Fruit fly (Drosophila melanogaster) whole organism, embryonic: Measurements from ENCODE around the gene CG5846.

Source experiments
- Antp ChIP-seq: fragments of 200-800 bp; sonication (Bioruptor generic); optimal IDR thresholded peaks from 3 replicates; lab custom pipeline; 2016; ENCODE audit warnings: missing biosample characterization, missing genetic modification characterization
- Asciz ChIP-seq: fragments of 200-800 bp; sonication (Bioruptor generic); optimal IDR thresholded peaks from 2 replicates; lab custom pipeline; 2017; ENCODE audit warnings: missing biosample characterization, mild to moderate bottlenecking, missing genetic modification characterization, missing genetic modification reagents
- CG10321 ChIP-seq: fragments of 200-800 bp; sonication (Bioruptor generic); IDR thresholded peaks from 2 replicates; pipeline ENCODE4 v1.3.6; 2022; ENCODE audit warnings: missing biosample characterization, missing genetic modification characterization
- CG10543 ChIP-seq: fragments of 200-800 bp; sonication (Bioruptor generic); optimal IDR thresholded peaks from 3 replicates; lab custom pipeline; 2017; ENCODE audit warnings: missing biosample characterization, mild to moderate bottlenecking, missing genetic modification characterization, moderate library complexity
- CG12299 ChIP-seq: fragments of 200-800 bp; sonication (Bioruptor generic); optimal IDR thresholded peaks from 2 replicates; lab custom pipeline; 2018; ENCODE audit warnings: missing biosample characterization, mild to moderate bottlenecking, missing genetic modification characterization
- CG14014 ChIP-seq: fragments of 200-800 bp; sonication (Bioruptor generic); IDR thresholded peaks from 2 replicates; pipeline ENCODE4 v1.3.6; 2022; ENCODE audit warnings: missing biosample characterization, missing genetic modification characterization
- CG15011 ChIP-seq: fragments of 200-800 bp; sonication (Bioruptor generic); optimal IDR thresholded peaks from 3 replicates; lab custom pipeline; 2018; ENCODE audit warnings: missing biosample characterization, mild to moderate bottlenecking, missing genetic modification characterization
- CG17359 ChIP-seq: fragments of 200-800 bp; sonication (Bioruptor generic); optimal IDR thresholded peaks from 3 replicates; lab custom pipeline; 2018; ENCODE audit warnings: missing biosample characterization, mild to moderate bottlenecking, missing genetic modification characterization, moderate library complexity
- CG18764 ChIP-seq: fragments of 200-800 bp; sonication (Bioruptor generic); optimal IDR thresholded peaks from 3 replicates; lab custom pipeline; 2016; ENCODE audit warnings: missing biosample characterization, missing genetic modification characterization
- CG30403 ChIP-seq: fragments of 200-800 bp; sonication (Bioruptor generic); optimal IDR thresholded peaks from 3 replicates; lab custom pipeline; 2016; ENCODE audit warnings: missing biosample characterization, missing genetic modification characterization
- CG34422 ChIP-seq: fragments of 200-800 bp; sonication (Bioruptor generic); IDR thresholded peaks from 3 replicates; pipeline ENCODE4 v1.3.6; 2022; ENCODE audit warnings: missing biosample characterization, missing genetic modification characterization
- CG3847 ChIP-seq: fragments of 200-800 bp; sonication (Bioruptor generic); IDR thresholded peaks from 2 replicates; pipeline ENCODE4 v1.3.6; 2022; ENCODE audit warnings: missing biosample characterization, missing genetic modification characterization
- CG4328 ChIP-seq: fragments of 200-800 bp; sonication (Bioruptor generic); optimal IDR thresholded peaks from 3 replicates; lab custom pipeline; 2017; ENCODE audit warnings: missing biosample characterization, missing genetic modification reagents, missing genetic modification characterization
- CG4360 ChIP-seq: fragments of 200-800 bp; sonication (Bioruptor generic); IDR thresholded peaks from 2 replicates; pipeline ENCODE4 v1.3.6; 2022; ENCODE audit warnings: missing biosample characterization, missing genetic modification characterization
- CG4617 ChIP-seq: fragments of 200-800 bp; sonication (Bioruptor generic); optimal IDR thresholded peaks from 3 replicates; lab custom pipeline; 2016; ENCODE audit warnings: missing biosample characterization, missing genetic modification characterization, borderline replicate concordance
- CG6254 ChIP-seq: fragments of 200-800 bp; sonication (Bioruptor generic); optimal IDR thresholded peaks from 3 replicates; lab custom pipeline; 2017; ENCODE audit warnings: mild to moderate bottlenecking, missing biosample characterization, missing genetic modification reagents, missing genetic modification characterization
- CG7357 ChIP-seq: fragments of 200-800 bp; sonication (Bioruptor generic); IDR thresholded peaks from 3 replicates; pipeline ENCODE4 v1.3.6; 2022; ENCODE audit warnings: missing biosample characterization, missing genetic modification characterization
- CG7745 ChIP-seq: fragments of 200-800 bp; sonication (Bioruptor generic); optimal IDR thresholded peaks from 2 replicates; lab custom pipeline; 2018; ENCODE audit warnings: missing biosample characterization, mild to moderate bottlenecking, missing genetic modification characterization, moderate library complexity
- CG8388 ChIP-seq: fragments of 200-800 bp; sonication (Bioruptor generic); optimal IDR thresholded peaks from 2 replicates; lab custom pipeline; 2019; ENCODE audit warnings: missing biosample characterization, mild to moderate bottlenecking, missing genetic modification characterization, moderate library complexity
- Camta ChIP-seq: fragments of 200-800 bp; sonication (Bioruptor generic); optimal IDR thresholded peaks from 2 replicates; lab custom pipeline; 2016; ENCODE audit warnings: missing biosample characterization, missing genetic modification characterization
- CkIIα-i1 ChIP-seq: fragments of 200-800 bp; sonication (Bioruptor generic); IDR thresholded peaks from 2 replicates; pipeline ENCODE4 v1.3.6; 2022; ENCODE audit warnings: missing biosample characterization, missing genetic modification characterization
- D ChIP-seq, 2 experiments: fragments of 200-800 bp in 1 of 2; fragments of >200 bp in 1 of 2; sonication (Bioruptor generic) in 1 of 2; optimal IDR thresholded peaks; 2 replicates in 1 of 2; 3 replicates in 1 of 2; lab custom pipeline; 2017; ENCODE audit warnings: mild to moderate bottlenecking in 1 of 2, missing biosample characterization in 1 of 2, missing genetic modification characterization in 1 of 2, missing genetic modification reagents in 1 of 2
- D19A ChIP-seq: fragments of 200-800 bp; optimal IDR thresholded peaks from 3 replicates; lab custom pipeline; 2019; ENCODE audit warnings: missing biosample characterization, mild to moderate bottlenecking, missing genetic modification characterization, moderate library complexity
- Dbx ChIP-seq: fragments of 200-800 bp; sonication (Bioruptor generic); IDR thresholded peaks from 3 replicates; pipeline ENCODE4 v1.3.6; 2022; ENCODE audit warnings: missing biosample characterization, missing genetic modification characterization
- Deaf1 ChIP-seq: fragments of 200-800 bp; optimal IDR thresholded peaks from 3 replicates; lab custom pipeline; 2019; ENCODE audit warnings: missing biosample characterization, mild to moderate bottlenecking, missing genetic modification characterization, moderate library complexity
- Dll ChIP-seq: fragments of 200-800 bp; sonication (Bioruptor generic); IDR thresholded peaks from 4 replicates; pipeline ENCODE4 v1.3.6; 2022; ENCODE audit warnings: missing biosample characterization, missing genetic modification characterization; ENCODE audit not compliant: partially characterized antibody
- Doc3 ChIP-seq: fragments of 200-800 bp; sonication (Bioruptor generic); IDR thresholded peaks from 3 replicates; pipeline ENCODE4 v1.3.6; 2022; ENCODE audit warnings: missing biosample characterization, missing genetic modification characterization; ENCODE audit not compliant: partially characterized antibody
- Eip74EF ChIP-seq, 2 experiments: fragments of 200-800 bp in 1 of 2; fragments of >200 bp in 1 of 2; sonication (Bioruptor generic) in 1 of 2; optimal IDR thresholded peaks; 2 replicates each; lab custom pipeline; 2017 to 2019; ENCODE audit warnings: missing biosample characterization in 2 of 2, missing genetic modification characterization in 2 of 2, mild to moderate bottlenecking in 1 of 2, moderate library complexity in 1 of 2
- GATAe ChIP-seq: fragments of 200-800 bp; sonication (Bioruptor generic); conservative IDR thresholded peaks from 2 replicates; pipeline ENCODE4 v1.3.6; 2022; ENCODE audit warnings: missing biosample characterization, missing genetic modification characterization
- H2.0 ChIP-seq: fragments of 200-800 bp; sonication (Bioruptor generic); IDR thresholded peaks from 2 replicates; pipeline ENCODE4 v1.3.6; 2022; ENCODE audit warnings: missing biosample characterization, missing genetic modification characterization
- Hmr ChIP-seq: fragments of 200-800 bp; sonication (Bioruptor generic); optimal IDR thresholded peaks from 3 replicates; lab custom pipeline; 2017; ENCODE audit warnings: mild to moderate bottlenecking, missing biosample characterization, missing genetic modification reagents, missing genetic modification characterization
- Mes4 ChIP-seq: fragments of 200-800 bp; sonication (Bioruptor generic); optimal IDR thresholded peaks from 2 replicates; lab custom pipeline; 2016; ENCODE audit warnings: missing biosample characterization, missing genetic modification characterization
- Myb ChIP-seq: fragments of 200-800 bp; sonication (Bioruptor generic); optimal IDR thresholded peaks from 2 replicates; lab custom pipeline; 2016; ENCODE audit warnings: missing biosample characterization, missing genetic modification characterization
- Nf-YC ChIP-seq: fragments of 200-800 bp; optimal IDR thresholded peaks from 3 replicates; lab custom pipeline; 2019; ENCODE audit warnings: missing biosample characterization, mild to moderate bottlenecking, missing genetic modification characterization, moderate library complexity
- Ravus ChIP-seq: fragments of 200-800 bp; sonication (Bioruptor generic); IDR thresholded peaks from 2 replicates; pipeline ENCODE4 v1.3.6; 2022; ENCODE audit warnings: missing biosample characterization, missing genetic modification characterization
- Xrp1 ChIP-seq: fragments of 200-800 bp; sonication (Bioruptor generic); IDR thresholded peaks from 2 replicates; pipeline ENCODE4 v1.3.6; 2022; ENCODE audit warnings: missing biosample characterization, missing genetic modification characterization
- cas ChIP-seq: fragments of 200-800 bp; sonication (Bioruptor generic); IDR thresholded peaks from 2 replicates; pipeline ENCODE4 v1.3.6; 2022; ENCODE audit warnings: missing biosample characterization, missing genetic modification characterization
- danr ChIP-seq: fragments of 200-800 bp; sonication (Bioruptor generic); IDR thresholded peaks from 2 replicates; pipeline ENCODE4 v1.3.6; 2022; ENCODE audit warnings: missing biosample characterization, missing genetic modification characterization
- dati ChIP-seq: fragments of 200-800 bp; sonication (Bioruptor generic); IDR thresholded peaks from 2 replicates; pipeline ENCODE4 v1.3.6; 2022; ENCODE audit warnings: missing biosample characterization, missing genetic modification characterization
- disco-r ChIP-seq: fragments of 200-800 bp; sonication (Bioruptor generic); optimal IDR thresholded peaks from 2 replicates; lab custom pipeline; 2016; ENCODE audit warnings: missing biosample characterization, missing genetic modification characterization
- esg ChIP-seq: fragments of 200-800 bp; sonication (Bioruptor generic); conservative IDR thresholded peaks from 2 replicates; pipeline ENCODE4 v1.3.6; 2022; ENCODE audit warnings: missing biosample characterization, missing genetic modification characterization
- hb ChIP-seq: fragments of 200-800 bp; sonication (Bioruptor generic); IDR thresholded peaks from 3 replicates; pipeline ENCODE4 v1.3.6; 2022; ENCODE audit warnings: missing biosample characterization, missing genetic modification characterization; ENCODE audit not compliant: partially characterized antibody
- hbn ChIP-seq: fragments of 200-800 bp; sonication (Bioruptor generic); IDR thresholded peaks from 2 replicates; pipeline ENCODE4 v1.3.6; 2022; ENCODE audit warnings: missing biosample characterization, missing genetic modification characterization; ENCODE audit not compliant: partially characterized antibody
- lola ChIP-seq, 3 experiments: fragments of >200 bp in 2 of 3; fragments of 200-800 bp in 1 of 3; sonication (Bioruptor generic) in 1 of 3; optimal IDR thresholded peaks; 2 replicates each; lab custom pipeline; 2017 to 2019; ENCODE audit warnings: missing biosample characterization in 3 of 3, missing genetic modification characterization in 3 of 3, mild to moderate bottlenecking in 1 of 3, moderate library complexity in 1 of 3
- seq ChIP-seq: fragments of 200-800 bp; sonication (Bioruptor generic); IDR thresholded peaks from 2 replicates; pipeline ENCODE4 v1.3.6; 2022; ENCODE audit warnings: missing biosample characterization, missing genetic modification characterization
- shn ChIP-seq: fragments of 200-800 bp; sonication (Bioruptor generic); optimal IDR thresholded peaks from 3 replicates; lab custom pipeline; 2016; ENCODE audit warnings: missing biosample characterization, missing genetic modification characterization
- so ChIP-seq: fragments of 200-800 bp; sonication (Bioruptor generic); IDR thresholded peaks from 3 replicates; pipeline ENCODE4 v1.3.6; 2022; ENCODE audit warnings: missing biosample characterization, missing genetic modification characterization

The CG5846 gene

DNA sequence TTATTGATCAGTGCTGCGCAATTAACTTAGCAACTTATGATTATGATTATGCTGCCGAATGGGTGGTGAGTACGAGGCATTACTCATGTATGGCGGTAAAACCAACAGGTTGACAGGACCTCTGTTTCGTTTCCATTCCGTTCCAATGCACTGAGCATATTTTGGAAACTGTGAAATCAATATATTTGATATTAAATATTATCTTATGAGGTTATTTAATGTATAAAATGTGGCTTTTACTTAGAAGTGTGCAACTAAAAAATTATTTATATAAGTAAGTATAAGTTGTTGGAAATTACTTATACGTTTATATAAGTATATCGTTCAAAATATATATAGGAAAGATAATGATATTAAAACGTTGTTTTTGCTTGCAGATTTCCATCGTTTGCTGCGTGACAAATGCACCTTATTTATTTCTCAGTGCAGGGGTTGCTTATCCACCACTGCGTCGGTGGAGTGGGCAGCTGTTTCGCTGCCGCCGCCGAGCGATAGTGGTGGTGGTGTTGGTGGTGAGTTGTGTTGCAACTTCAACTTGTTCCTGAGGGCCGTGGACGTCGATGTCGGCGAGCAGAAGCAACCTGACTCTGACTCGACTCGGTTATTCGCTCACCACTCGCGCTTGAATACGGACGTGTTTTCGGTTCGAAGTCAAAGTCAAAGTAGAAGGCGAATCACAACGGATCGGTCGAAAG, 27.2 kb upstream of the CG5846 start, which contains the start of gene bib (continued):
- TF ChIP-seq Myb: peak; percentile 15
- TF ChIP-seq Eip74EF (GFP tag; optimal IDR thresholded peaks at IDR 0.05; lab: Kevin White, UChicago): peak in 1 of 2 experiments; percentile 81
- TF ChIP-seq CG34422 (GFP tag; lab: Robert Waterston, UW): peak; percentile 37; the same call in 1 of the 3 replicates
- TF ChIP-seq Dll (GFP tag; lab: Robert Waterston, UW): no peak
- TF ChIP-seq cas: no peak
- TF ChIP-seq CG4328 (GFP tag; lab: Kevin White, UChicago): peak; percentile 78
- TF ChIP-seq lola (GFP tag; optimal IDR thresholded peaks at IDR 0.05; lab: Kevin White, UChicago): peak in 1 of 3 experiments; percentile 92
- TF ChIP-seq CG18764 (GFP tag; lab: Kevin White, UChicago): peak; percentile 71
- peak; percentile 85 for TF ChIP-seq CG6254
- peak; percentile 60 for TF ChIP-seq esg
- peak; percentile 59 for TF ChIP-seq CG4617 (GFP tag; lab: Kevin White, UChicago)
- peak; percentile 62; the same call in 1 of the 3 replicates for TF ChIP-seq so (GFP tag; lab: Robert Waterston, UW)
- peak; percentile 10 for TF ChIP-seq Antp
- peak; percentile 75 for TF ChIP-seq Asciz (GFP tag; lab: Kevin White, UChicago)
- TF ChIP-seq Hmr (GFP tag; lab: Kevin White, UChicago): peak; percentile 88
- TF ChIP-seq danr: peak; percentile 56; the same call in 1 of the 2 replicates
- no peak for TF ChIP-seq CG3847 (GFP tag; lab: Robert Waterston, UW)
- no peak for TF ChIP-seq Camta
- peak; percentile 83 for TF ChIP-seq CG17359 (tag; lab: Kevin White, UChicago)
- no peak for TF ChIP-seq CkIIα-i1 (GFP tag; lab: Robert Waterston, UW)
- no peak for TF ChIP-seq shn (GFP tag; lab: Kevin White, UChicago)
- TF ChIP-seq CG15011 (GFP tag; lab: Kevin White, UChicago): peak; percentile 78
- no peak for TF ChIP-seq GATAe (GFP tag; lab: Robert Waterston, UW)
- peak; percentile 89 for TF ChIP-seq Xrp1 (GFP tag; lab: Robert Waterston, UW)
- TF ChIP-seq CG4360 (GFP tag; lab: Robert Waterston, UW): peak; percentile 39; the same call in 1 of the 2 replicates
- TF ChIP-seq CG12299 (tag; lab: Kevin White, UChicago): peak; percentile 62
- peak; percentile 64 for TF ChIP-seq Nf-YC
- no peak for TF ChIP-seq CG7745 (tag; lab: Kevin White, UChicago)
- peak; percentile 53 for TF ChIP-seq CG10543 (GFP tag; lab: Kevin White, UChicago)
- peak; percentile 38; the same call in 1 of the 3 replicates for TF ChIP-seq CG7357 (GFP tag; lab: Robert Waterston, UW)
- TF ChIP-seq hbn (GFP tag; lab: Robert Waterston, UW): no peak
- peak; percentile 34 for TF ChIP-seq Ravus (GFP tag; lab: Robert Waterston, UW)
- TF ChIP-seq CG10321 (GFP tag; lab: Robert Waterston, UW): no peak
- TF ChIP-seq Dbx (GFP tag; lab: Robert Waterston, UW): 0 out of 3 replicates have a peak, but pooled peaks have one; percentile 19
- no peak for TF ChIP-seq dati (GFP tag; lab: Robert Waterston, UW)
- TF ChIP-seq hb (GFP tag; lab: Robert Waterston, UW): no peak
- peak; percentile 46; the same call in 1 of the 2 replicates for TF ChIP-seq CG14014
- peak; percentile 87 for TF ChIP-seq CG8388
- peak; percentile 49; the same call in 1 of the 2 replicates for TF ChIP-seq seq (GFP tag; lab: Robert Waterston, UW)
- peak; percentile 74 for TF ChIP-seq Deaf1 (tag; lab: Kevin White, UChicago)
- TF ChIP-seq Mes4 (GFP tag; lab: Kevin White, UChicago): no peak
- TF ChIP-seq Doc3 (GFP tag; lab: Robert Waterston, UW): no peak
- peak; percentile 87 for TF ChIP-seq CG30403
- TF ChIP-seq D19A: peak; percentile 87
- TF ChIP-seq H2.0 (GFP tag; lab: Robert Waterston, UW): 0 out of 2 replicates have a peak, but pooled peaks have one; percentile 31
- no peak for TF ChIP-seq D (optimal IDR thresholded peaks at IDR 0.05; lab: Kevin White, UChicago)
- TF ChIP-seq D (GFP tag; optimal IDR thresholded peaks at IDR 0.05; lab: Kevin White, UChicago): peak; percentile 89
- no peak for TF ChIP-seq disco-r (GFP tag; lab: Kevin White, UChicago)
